Fruit fly (Drosophila melanogaster) whole organism, prepupa: ENCODE results near the gene CG43121.

Experiments used
- Blimp-1 ChIP-seq: fragments of 200-800 bp; sonication (Bioruptor generic); optimal IDR thresholded peaks from 3 replicates; lab custom pipeline; 2017; ENCODE audit warnings: missing biosample characterization, missing genetic modification characterization, mild to moderate bottlenecking, moderate library complexity, missing genetic modification reagents
- CG10631 ChIP-seq: fragments of 200-800 bp; sonication (Bioruptor generic); optimal IDR thresholded peaks from 2 replicates; lab custom pipeline; 2016; ENCODE audit warnings: missing biosample characterization, missing genetic modification characterization
- CG10669 ChIP-seq: fragments of 200-800 bp; sonication (Bioruptor generic); optimal IDR thresholded peaks from 3 replicates; lab custom pipeline; 2018; ENCODE audit warnings: missing biosample characterization, mild to moderate bottlenecking, missing genetic modification characterization, moderate library complexity
- CG11294 ChIP-seq: fragments of 200-800 bp; sonication (Bioruptor generic); IDR thresholded peaks from 2 replicates; pipeline ENCODE4 v1.3.6; 2022; ENCODE audit warnings: missing biosample characterization, missing genetic modification characterization
- CG11762 ChIP-seq: fragments of 200-800 bp; sonication (Bioruptor generic); optimal IDR thresholded peaks from 3 replicates; lab custom pipeline; 2016; ENCODE audit warnings: missing biosample characterization, missing genetic modification characterization; ENCODE audit not compliant: insufficient read depth
- CG11902 ChIP-seq: fragments of 200-800 bp; sonication (Bioruptor generic); optimal IDR thresholded peaks from 3 replicates; lab custom pipeline; 2016; ENCODE audit warnings: missing biosample characterization, missing genetic modification characterization
- CG15336 ChIP-seq: fragments of 200-800 bp; sonication (Bioruptor generic); IDR thresholded peaks from 2 replicates; pipeline ENCODE4 v1.3.6; 2022; ENCODE audit warnings: missing biosample characterization, missing genetic modification characterization
- CG1621 ChIP-seq: fragments of 200-800 bp; sonication (Bioruptor generic); optimal IDR thresholded peaks from 3 replicates; lab custom pipeline; 2018; ENCODE audit warnings: missing biosample characterization, mild to moderate bottlenecking, missing genetic modification characterization
- CG16779 ChIP-seq: fragments of 200-800 bp; sonication (Bioruptor generic); optimal IDR thresholded peaks from 3 replicates; lab custom pipeline; 2017; ENCODE audit warnings: missing biosample characterization, mild to moderate bottlenecking, missing genetic modification characterization
- CG3032 ChIP-seq: fragments of 200-800 bp; optimal IDR thresholded peaks from 2 replicates; lab custom pipeline; 2019; ENCODE audit warnings: missing biosample characterization, mild to moderate bottlenecking, missing genetic modification characterization, moderate library complexity
- CG4318 ChIP-seq: fragments of 200-800 bp; sonication (Bioruptor generic); optimal IDR thresholded peaks from 3 replicates; lab custom pipeline; 2017; ENCODE audit warnings: missing biosample characterization, mild to moderate bottlenecking, missing genetic modification characterization
- CG6163 ChIP-seq: fragments of 200-800 bp; sonication (Bioruptor generic); IDR thresholded peaks from 3 replicates; pipeline ENCODE4 v1.3.6; 2022; ENCODE audit warnings: missing biosample characterization, missing genetic modification characterization
- CG6276 ChIP-seq: fragments of 200-800 bp; sonication (Bioruptor generic); optimal IDR thresholded peaks from 2 replicates; lab custom pipeline; 2017; ENCODE audit warnings: missing biosample characterization, mild to moderate bottlenecking, missing genetic modification characterization
- CG6792 ChIP-seq: fragments of 200-800 bp; sonication (Bioruptor generic); optimal IDR thresholded peaks from 3 replicates; lab custom pipeline; 2016; ENCODE audit warnings: missing biosample characterization, missing genetic modification characterization
- CG6808 ChIP-seq: fragments of 200-800 bp; sonication (Bioruptor generic); optimal IDR thresholded peaks from 3 replicates; lab custom pipeline; 2017; ENCODE audit warnings: missing biosample characterization, missing genetic modification characterization, mild to moderate bottlenecking, moderate library complexity, missing genetic modification reagents
- CG6854 ChIP-seq: fragments of 200-800 bp; sonication (Bioruptor generic); optimal IDR thresholded peaks from 2 replicates; lab custom pipeline; 2017; ENCODE audit warnings: missing biosample characterization, mild to moderate bottlenecking, missing genetic modification characterization
- CG8119 ChIP-seq: fragments of 200-800 bp; sonication (Bioruptor generic); IDR thresholded peaks from 3 replicates; pipeline ENCODE4 v1.3.6; 2022; ENCODE audit warnings: missing biosample characterization, missing genetic modification characterization
- CG8319 ChIP-seq: fragments of 200-800 bp; sonication (Bioruptor generic); optimal IDR thresholded peaks from 3 replicates; lab custom pipeline; 2016; ENCODE audit warnings: missing biosample characterization, missing genetic modification characterization
- CG8632 ChIP-seq: fragments of 200-800 bp; sonication (Bioruptor generic); optimal IDR thresholded peaks from 3 replicates; lab custom pipeline; 2016; ENCODE audit warnings: missing biosample characterization, missing genetic modification characterization
- Eip75B ChIP-seq: fragments of 200-800 bp; sonication (Bioruptor generic); optimal IDR thresholded peaks from 3 replicates; lab custom pipeline; 2016; ENCODE audit warnings: missing biosample characterization, missing genetic modification characterization
- Eip78C ChIP-seq: fragments of 200-800 bp; sonication (Bioruptor generic); peaks from one replicate; lab custom pipeline; 2016; ENCODE audit warnings: missing biosample characterization, missing genetic modification characterization
- Hr39 ChIP-seq: fragments of 200-800 bp; sonication (Bioruptor generic); optimal IDR thresholded peaks from 2 replicates; lab custom pipeline; 2016; ENCODE audit warnings: missing biosample characterization, missing genetic modification characterization
- Hr4 ChIP-seq: fragments of 200-800 bp; sonication (Bioruptor generic); optimal IDR thresholded peaks from 3 replicates; lab custom pipeline; 2016; ENCODE audit warnings: missing biosample characterization, missing genetic modification characterization
- Lpt ChIP-seq: fragments of 200-800 bp; sonication (Bioruptor generic); optimal IDR thresholded peaks from 3 replicates; lab custom pipeline; 2016; ENCODE audit warnings: missing biosample characterization, missing genetic modification characterization
- Met ChIP-seq: fragments of 200-800 bp; sonication (Bioruptor generic); optimal IDR thresholded peaks from 3 replicates; lab custom pipeline; 2016; ENCODE audit warnings: missing biosample characterization, missing genetic modification characterization
- OdsH ChIP-seq: fragments of 200-800 bp; sonication (Bioruptor generic); optimal IDR thresholded peaks from 3 replicates; lab custom pipeline; 2016; ENCODE audit warnings: missing biosample characterization, missing genetic modification characterization
- Smox ChIP-seq: fragments of 200-800 bp; sonication (Bioruptor generic); optimal IDR thresholded peaks from 3 replicates; lab custom pipeline; 2016; ENCODE audit warnings: missing biosample characterization, missing genetic modification characterization
- Sox102F ChIP-seq: fragments of 200-800 bp; sonication (Bioruptor generic); optimal IDR thresholded peaks from 2 replicates; lab custom pipeline; 2016; ENCODE audit warnings: missing biosample characterization, mild to moderate bottlenecking, missing genetic modification characterization
- Sox14 ChIP-seq: fragments of 200-800 bp; sonication (Bioruptor generic); optimal IDR thresholded peaks from 3 replicates; lab custom pipeline; 2016; ENCODE audit warnings: missing biosample characterization, missing genetic modification characterization
- Sox15 ChIP-seq: fragments of 200-800 bp; sonication (Bioruptor generic); optimal IDR thresholded peaks from 3 replicates; lab custom pipeline; 2016; ENCODE audit warnings: missing biosample characterization, missing genetic modification characterization
- acj6 ChIP-seq: fragments of 200-800 bp; sonication (Bioruptor generic); optimal IDR thresholded peaks from 3 replicates; lab custom pipeline; 2016; ENCODE audit warnings: missing biosample characterization, missing genetic modification characterization
- cyc ChIP-seq: fragments of 200-800 bp; sonication (Bioruptor generic); optimal IDR thresholded peaks from 3 replicates; lab custom pipeline; 2016; ENCODE audit warnings: missing biosample characterization, missing genetic modification characterization
- esn ChIP-seq: fragments of 200-800 bp; sonication (Bioruptor generic); optimal IDR thresholded peaks from 2 replicates; lab custom pipeline; 2016; ENCODE audit warnings: missing biosample characterization, mild to moderate bottlenecking, missing genetic modification characterization, moderate library complexity
- fd59A ChIP-seq: fragments of 200-800 bp; sonication (Bioruptor generic); optimal IDR thresholded peaks from 2 replicates; lab custom pipeline; 2017; ENCODE audit warnings: missing biosample characterization, mild to moderate bottlenecking, missing genetic modification characterization, missing genetic modification reagents
- fkh ChIP-seq: fragments of 200-800 bp; sonication (Bioruptor generic); optimal IDR thresholded peaks from 3 replicates; lab custom pipeline; 2017; ENCODE audit warnings: missing biosample characterization, mild to moderate bottlenecking, missing genetic modification characterization, moderate library complexity
- lz ChIP-seq: fragments of 200-800 bp; sonication (Bioruptor generic); optimal IDR thresholded peaks from 3 replicates; lab custom pipeline; 2016; ENCODE audit warnings: missing biosample characterization, missing genetic modification characterization
- pdm3 ChIP-seq: fragments of 200-800 bp; sonication (Bioruptor generic); optimal IDR thresholded peaks from 3 replicates; lab custom pipeline; 2016; ENCODE audit warnings: missing biosample characterization, missing genetic modification characterization
- salr ChIP-seq, 2 experiments: fragments of 200-800 bp; sonication (Bioruptor generic); optimal IDR thresholded peaks; 3 replicates each; lab custom pipeline; 2016 to 2018; ENCODE audit warnings: missing biosample characterization in 2 of 2, missing genetic modification characterization in 2 of 2, mild to moderate bottlenecking in 1 of 2
- spab ChIP-seq: fragments of 200-800 bp; sonication (Bioruptor generic); optimal IDR thresholded peaks from 2 replicates; lab custom pipeline; 2017; ENCODE audit warnings: missing biosample characterization, mild to moderate bottlenecking, missing genetic modification characterization, missing genetic modification reagents
- ss ChIP-seq, 2 experiments: fragments of 200-800 bp; sonication (Bioruptor generic); optimal IDR thresholded peaks; 2 replicates in 1 of 2; 3 replicates in 1 of 2; lab custom pipeline; 2017 to 2018; ENCODE audit warnings: mild to moderate bottlenecking in 2 of 2, missing biosample characterization in 2 of 2, missing genetic modification characterization in 2 of 2, moderate library complexity in 1 of 2
- svp ChIP-seq: fragments of 200-800 bp; sonication (Bioruptor generic); peaks from one replicate; lab custom pipeline; 2016; ENCODE audit warnings: missing biosample characterization, missing genetic modification characterization
- vri ChIP-seq: fragments of 200-800 bp; sonication (Bioruptor generic); optimal IDR thresholded peaks from 3 replicates; lab custom pipeline; 2016; ENCODE audit warnings: missing biosample characterization, mild to moderate bottlenecking, missing genetic modification characterization

CG43121 gene

DNA sequence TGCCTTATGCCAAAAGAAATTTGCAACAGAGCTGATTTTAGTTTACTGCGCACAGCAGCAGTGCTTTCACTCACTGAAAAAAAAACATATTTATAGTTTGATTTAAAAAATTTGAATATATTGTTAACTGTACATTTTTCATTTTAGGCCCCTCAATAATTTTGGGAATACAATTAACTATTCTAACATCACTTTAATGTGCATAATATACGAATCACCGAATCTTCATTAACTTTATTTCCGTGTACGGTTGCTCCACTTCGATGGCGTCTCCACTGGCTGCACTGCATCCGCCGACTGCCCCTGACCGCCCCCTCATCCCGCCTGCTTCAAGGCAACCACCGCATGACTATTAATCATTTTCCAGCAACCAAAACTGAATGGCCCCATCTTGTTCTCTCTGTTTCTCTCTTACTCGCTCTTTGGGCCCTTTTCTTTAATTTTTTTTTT, 35.5 kb downstream of the CG43121 start (continued):
- TF ChIP-seq CG11762 (GFP tag; lab: Kevin White, UChicago) (peak; percentile 87), Hr39 (GFP tag; lab: Kevin White, UChicago) (peak; percentile 82), CG8319 (GFP tag; lab: Kevin White, UChicago) (peak; percentile 88), CG15336 (GFP tag; lab: Robert Waterston, UW) (peak; percentile 91), ss (GFP tag; optimal IDR thresholded peaks at IDR 0.05; lab: Kevin White, UChicago) (peak; percentile 89 to 91), pdm3 (GFP tag; lab: Kevin White, UChicago) (peak; percentile 92), Sox102F (GFP tag; lab: Kevin White, UChicago) (peak; percentile 90), spab (GFP tag; lab: Kevin White, UChicago) (peak; percentile 93), OdsH (GFP tag; lab: Kevin White, UChicago) (peak; percentile 91), Met (GFP tag; lab: Kevin White, UChicago) (peak; percentile 92), Smox (GFP tag; lab: Kevin White, UChicago) (peak; percentile 90), Eip75B (GFP tag; lab: Kevin White, UChicago) (peak; percentile 95), CG4318 (GFP tag; lab: Kevin White, UChicago) (peak; percentile 87), Eip78C (peak; percentile 98), CG6808 (GFP tag; lab: Kevin White, UChicago) (peak; percentile 91), CG6792 (peak; percentile 94), CG6276 (GFP tag; lab: Kevin White, UChicago) (peak; percentile 83), CG16779 (tag; lab: Kevin White, UChicago) (peak; percentile 84), CG11294 (peak; percentile 60), Sox14 (peak; percentile 91), CG6854 (GFP tag; lab: Kevin White, UChicago) (peak; percentile 84), CG11902 (GFP tag; lab: Kevin White, UChicago) (peak; percentile 85)
- TF ChIP-seq, all 60 proteins: peak for 58

DNA sequence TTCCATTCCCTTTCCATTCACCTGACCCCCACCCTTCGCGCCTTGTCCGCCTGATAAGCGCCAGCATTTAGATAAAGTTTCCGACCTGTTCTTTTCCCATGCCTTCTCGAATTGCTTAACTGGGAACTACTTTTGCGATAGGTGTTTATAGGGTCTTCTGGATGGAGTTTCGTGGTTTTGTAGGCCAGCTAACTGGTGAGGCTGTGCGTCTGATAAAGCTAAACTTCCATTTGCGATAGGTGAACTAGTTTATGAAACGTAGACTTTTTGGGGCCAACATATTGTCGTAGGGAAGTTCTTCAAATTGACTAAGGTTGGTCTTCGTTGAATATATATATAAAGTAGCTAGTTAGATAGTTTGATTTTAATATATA, 36.7 kb downstream of the CG43121 start:
- TF ChIP-seq CG10669 (GFP tag; lab: Kevin White, UChicago) (no peak), CG15336 (GFP tag; lab: Robert Waterston, UW) (no peak), Blimp-1 (GFP tag; lab: Kevin White, UChicago) (no peak), CG10631 (no peak), Hr4 (GFP tag; lab: Kevin White, UChicago) (no peak), CG6792 (no peak), CG3032 (tag; lab: Kevin White, UChicago) (no peak)

DNA sequence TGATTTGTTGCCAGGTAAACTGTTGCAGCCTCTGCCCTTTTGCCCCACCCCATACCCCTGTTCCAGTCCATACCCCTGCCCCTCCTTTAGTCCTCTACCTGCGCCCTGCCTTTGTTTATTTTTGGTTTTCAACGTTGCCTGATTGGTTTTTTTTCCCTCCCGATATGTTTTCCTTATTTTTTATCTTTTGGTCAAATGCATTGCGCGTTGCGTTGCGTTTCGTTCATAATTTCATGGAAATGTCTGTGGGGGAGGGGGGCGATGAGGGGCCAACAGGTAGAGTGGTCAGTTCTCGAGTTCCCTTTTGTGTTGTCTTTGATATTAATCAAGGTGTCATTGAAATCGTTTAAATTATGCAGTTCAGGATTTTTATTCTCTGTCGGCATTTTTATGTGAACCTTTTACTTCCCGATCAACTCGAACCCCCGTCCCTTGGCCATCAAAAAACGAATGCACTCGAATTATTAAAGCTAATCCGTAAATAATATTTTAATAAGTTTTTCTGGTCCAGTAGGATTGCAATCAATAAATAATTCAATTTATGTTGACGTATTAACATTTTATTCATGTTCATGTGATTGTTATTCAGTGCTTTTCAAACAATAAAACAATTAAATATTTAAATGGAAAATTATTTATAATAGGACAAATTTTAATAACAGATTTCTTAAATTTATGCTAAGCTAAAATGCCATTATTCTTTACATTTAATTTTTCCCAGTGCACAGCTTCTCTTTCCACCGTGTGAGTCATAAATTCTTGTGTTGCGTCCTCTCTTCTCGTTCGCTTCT, 37.3 kb downstream of the CG43121 start:
- TF ChIP-seq CG6792 (peak; percentile 78), Lpt (peak; percentile 43), CG4318 (GFP tag; lab: Kevin White, UChicago) (no peak), Met (GFP tag; lab: Kevin White, UChicago) (peak; percentile 86), vri (peak; percentile 58), svp (GFP tag; lab: Kevin White, UChicago) (peak; percentile 86), cyc (GFP tag; lab: Kevin White, UChicago) (peak; percentile 85), CG11762 (GFP tag; lab: Kevin White, UChicago) (peak; percentile 61), ss (GFP tag; optimal IDR thresholded peaks at IDR 0.05; lab: Kevin White, UChicago) (peak; percentile 65 to 88), CG8319 (GFP tag; lab: Kevin White, UChicago) (peak; percentile 67), CG11294 (no peak), lz (GFP tag; lab: Kevin White, UChicago) (peak; percentile 75), Blimp-1 (GFP tag; lab: Kevin White, UChicago) (peak; percentile 57), CG6163 (GFP tag; lab: Robert Waterston, UW) (peak; percentile 58), Hr4 (GFP tag; lab: Kevin White, UChicago) (peak; percentile 7), CG8632 (GFP tag; lab: Kevin White, UChicago) (peak; percentile 89), CG11902 (GFP tag; lab: Kevin White, UChicago) (peak; percentile 44), salr (GFP tag; optimal IDR thresholded peaks at IDR 0.05; lab: Kevin White, UChicago) (peak; percentile 30 to 54), CG16779 (tag; lab: Kevin White, UChicago) (peak; percentile 21), fkh (GFP tag; lab: Kevin White, UChicago) (peak; percentile 64), fd59A (peak; percentile 76), Sox15 (peak; percentile 74), acj6 (peak; percentile 83), CG1621 (tag; lab: Kevin White, UChicago) (peak; percentile 55), CG6276 (GFP tag; lab: Kevin White, UChicago) (no peak), esn (GFP tag; lab: Kevin White, UChicago) (peak; percentile 92), CG8119 (GFP tag; lab: Robert Waterston, UW) (peak; percentile 49; the same call in 2 of the 3 replicates), OdsH (GFP tag; lab: Kevin White, UChicago) (peak; percentile 80), CG6854 (GFP tag; lab: Kevin White, UChicago) (peak; percentile 35), Sox14 (peak; percentile 65), Hr39 (GFP tag; lab: Kevin White, UChicago) (peak; percentile 63)
